Worm (Caenorhabditis elegans) whole organism, late embryonic: ENCODE measurements around the gene F55G7.5.

Experiments
- ceh-45 ChIP-seq: fragments of 200-800 bp; sonication (Bioruptor generic); IDR thresholded peaks from 2 replicates; pipeline ENCODE4 v1.3.6; 2022; ENCODE audit warnings: missing genetic modification reagents, missing genetic modification characterization, missing compliant biosample characterization
- ceh-48 ChIP-seq: sonication (generic microtip); optimal IDR thresholded peaks from 2 replicates; lab custom pipeline; 2016; ENCODE audit warnings: missing genetic modification characterization, inconsistent platforms, missing compliant biosample characterization
- ceh-9 ChIP-seq: sonication (generic microtip); optimal IDR thresholded peaks from 2 replicates; lab custom pipeline; 2016; ENCODE audit warnings: mild to moderate bottlenecking, missing genetic modification characterization, inconsistent platforms, missing compliant biosample characterization
- hlh-30 ChIP-seq: sonication (generic microtip); optimal IDR thresholded peaks from 2 replicates; lab custom pipeline; 2017; ENCODE audit warnings: antibody characterized with exemption, missing genetic modification characterization, missing compliant biosample characterization; ENCODE audit not compliant: insufficient read depth
- nhr-11 ChIP-seq: fragments of 150-350 bp; optimal IDR thresholded peaks from 2 replicates; lab custom pipeline; 2014; ENCODE audit warnings: missing biosample characterization, missing genetic modification characterization
- pqm-1 ChIP-seq: sonication (generic microtip); optimal IDR thresholded peaks from 2 replicates; lab custom pipeline; 2016; ENCODE audit warnings: missing genetic modification characterization, missing compliant biosample characterization
- tbx-2 ChIP-seq: sonication (generic microtip); optimal IDR thresholded peaks from 2 replicates; lab custom pipeline; 2016; ENCODE audit warnings: missing genetic modification characterization, missing compliant biosample characterization

DNA sequence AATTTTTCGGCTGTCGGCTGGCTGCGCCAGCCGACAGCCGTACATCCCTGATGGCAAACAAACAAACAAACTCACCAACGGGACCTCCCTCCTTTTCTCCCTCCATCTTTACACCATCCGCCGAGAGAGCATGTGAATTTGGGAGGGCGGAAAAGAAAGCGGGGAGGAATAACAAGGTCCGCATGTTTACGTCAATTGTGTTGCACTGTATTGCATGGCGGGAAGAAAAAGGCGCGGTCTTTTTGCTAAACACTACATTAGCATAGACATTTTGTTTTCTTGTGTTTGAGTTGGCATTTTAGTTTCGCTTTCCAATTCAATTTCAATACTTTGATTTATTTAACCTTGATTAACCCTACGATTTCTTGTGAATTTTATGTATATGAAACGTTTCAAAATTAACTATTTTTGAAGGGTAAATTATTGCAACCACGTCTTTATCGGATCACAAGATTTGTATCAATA, 49.2 kb upstream of the F55G7.5 start, which contains the start of gene C49F5.6:
- no peak for TF ChIP-seq ceh-48
- no peak for TF ChIP-seq pqm-1
- no peak for TF ChIP-seq ceh-9
- TF ChIP-seq tbx-2 (tag; lab: Kevin White, UChicago) = no peak
- no peak for TF ChIP-seq ceh-45 (GFP tag; lab: Robert Waterston, UW)
- no peak for TF ChIP-seq nhr-11
- no peak for TF ChIP-seq hlh-30
